Fruit fly (Drosophila melanogaster): ENCODE data around the gene SNF4Agamma.

SNF4Agamma gene

DNA sequence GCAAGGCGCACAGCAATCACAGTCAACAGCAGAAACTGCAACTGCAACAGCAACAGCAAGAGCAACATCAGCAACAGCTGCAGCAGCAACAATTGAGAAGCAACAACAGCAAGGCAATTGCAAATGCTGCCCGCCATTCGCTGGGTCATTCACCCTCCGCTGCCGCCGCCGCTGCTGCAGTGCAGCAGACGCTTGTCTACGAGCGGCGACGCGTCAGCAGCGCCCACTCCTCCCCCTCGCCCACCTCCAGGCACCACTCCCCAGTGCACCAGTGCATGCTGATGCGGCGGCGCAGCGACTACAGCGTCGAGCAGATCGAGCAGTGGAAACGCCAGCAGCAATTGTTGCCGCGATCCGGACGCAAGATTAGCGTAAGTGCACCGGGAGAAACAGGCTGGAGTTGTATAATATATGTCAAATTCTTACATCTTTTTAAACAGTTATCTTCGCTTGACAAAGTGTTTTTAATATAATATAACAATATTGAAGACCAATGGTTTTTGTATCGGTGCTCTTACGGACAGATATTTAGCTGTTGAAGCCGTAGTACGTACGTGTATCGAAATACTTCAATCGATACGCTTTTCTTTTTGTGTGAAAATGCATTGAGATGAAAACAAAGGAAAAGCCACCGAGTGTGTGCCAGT is 65.3 kb downstream of the SNF4Agamma start (continued):
- TF ChIP-seq vnd (GFP tag; IDR thresholded peaks at IDR 0.05; ENCODE audit: partially characterized antibody) (no peak), CG17328 (GFP tag; IDR thresholded peaks at IDR 0.05) (peak; percentile 37; the same call in 1 of the 2 replicates), Nf-YC (tag; optimal IDR thresholded peaks at IDR 0.05) (no peak), CG17359 (tag; optimal IDR thresholded peaks at IDR 0.05) (peak; percentile 63), CG12071 (GFP tag; optimal IDR thresholded peaks at IDR 0.05) (no peak), Spps (tag; optimal IDR thresholded peaks at IDR 0.05) (no peak), Usf (GFP tag; optimal IDR thresholded peaks at IDR 0.05) (no peak), CG14965 (GFP tag; optimal IDR thresholded peaks at IDR 0.05; ENCODE audit: borderline replicate concordance) (no peak), CG7786 (GFP tag; optimal IDR thresholded peaks at IDR 0.05) (no peak), CG3995 (GFP tag; optimal IDR thresholded peaks at IDR 0.05) (no peak), cwo (GFP tag; optimal IDR thresholded peaks at IDR 0.05) (no peak), CG10959 (GFP tag; IDR thresholded peaks at IDR 0.05) (no peak), CG10462 (GFP tag; optimal IDR thresholded peaks at IDR 0.05) (no peak), CG5953 (GFP tag; IDR thresholded peaks at IDR 0.05) (peak; percentile 53; the same call in 1 of the 2 replicates), unpg (GFP tag; optimal IDR thresholded peaks at IDR 0.05) (peak; percentile 14), jumu (GFP tag; optimal IDR thresholded peaks at IDR 0.05) (no peak), fd64A (GFP tag; optimal IDR thresholded peaks at IDR 0.05) (peak; percentile 44), sim (GFP tag; IDR thresholded peaks at IDR 0.05) (no peak), psq (GFP tag; optimal IDR thresholded peaks at IDR 0.05) (no peak), NFAT (GFP tag; IDR thresholded peaks at IDR 0.05) (no peak), CG31224 (GFP tag; IDR thresholded peaks at IDR 0.05) (no peak), Trl (optimal IDR thresholded peaks at IDR 0.05) (no peak), Trl (GFP tag; optimal IDR thresholded peaks at IDR 0.05) (no peak), CG42726 (GFP tag; IDR thresholded peaks at IDR 0.05; ENCODE audit: partially characterized antibody) (no peak), gcm (GFP tag; optimal IDR thresholded peaks at IDR 0.05) (no peak), CG5245 (GFP tag; optimal IDR thresholded peaks at IDR 0.05) (no peak), fd102C (GFP tag; optimal IDR thresholded peaks at IDR 0.05) (no peak), CG18011 (GFP tag; optimal IDR thresholded peaks at IDR 0.05) (no peak), CG32532 (GFP tag; IDR thresholded peaks at IDR 0.05) (0 out of 2 replicates have a peak, but pooled peaks have one; percentile 4), Stat92E (GFP tag; optimal IDR thresholded peaks at IDR 0.05) (no peak), CkIIα-i1 (GFP tag; IDR thresholded peaks at IDR 0.05) (no peak), CG16813 (GFP tag; IDR thresholded peaks at IDR 0.05; ENCODE audit: partially characterized antibody) (no peak), CG11723 (GFP tag; optimal IDR thresholded peaks at IDR 0.05) (no peak), ssp (GFP tag; IDR thresholded peaks at IDR 0.05) (peak; percentile 48; the same call in 1 of the 2 replicates), MBD-R2 (GFP tag; IDR thresholded peaks at IDR 0.05) (no peak), Scr (GFP tag; IDR thresholded peaks at IDR 0.05; ENCODE audit: partially characterized antibody) (no peak), sqz (GFP tag; optimal IDR thresholded peaks at IDR 0.05) (no peak), hth (optimal IDR thresholded peaks at IDR 0.05) (no peak), usp (GFP tag; optimal IDR thresholded peaks at IDR 0.05) (no peak), mam (GFP tag; optimal IDR thresholded peaks at IDR 0.05) (no peak), phol (tag; optimal IDR thresholded peaks at IDR 0.05) (peak; percentile 59), Dip2 (GFP tag; IDR thresholded peaks at IDR 0.05) (no peak), CG18619 (GFP tag; optimal IDR thresholded peaks at IDR 0.05) (no peak), HLH4C (GFP tag; IDR thresholded peaks at IDR 0.05; ENCODE audit: partially characterized antibody) (no peak), Nf-YA (GFP tag; IDR thresholded peaks at IDR 0.05) (no peak), Ada2b (GFP tag; IDR thresholded peaks at IDR 0.05) (no peak), tin (GFP tag; optimal IDR thresholded peaks at IDR 0.05) (peak; percentile 15), Side (GFP tag; optimal IDR thresholded peaks at IDR 0.05) (no peak), dan (GFP tag; IDR thresholded peaks at IDR 0.05) (no peak), CG6654 (GFP tag; optimal IDR thresholded peaks at IDR 0.05) (peak; percentile 15), fu2 (GFP tag; optimal IDR thresholded peaks at IDR 0.05) (no peak)
